Fruit fly (Drosophila melanogaster) whole organism, embryonic: ENCODE data around the gene CG10317.

Experiments
- Atf3 ChIP-seq: fragments of 200-800 bp; sonication (Bioruptor generic); optimal IDR thresholded peaks from 3 replicates; lab custom pipeline; 2016; ENCODE audit warnings: missing biosample characterization, missing genetic modification characterization
- Awh ChIP-seq: fragments of 200-800 bp; sonication (Bioruptor generic); IDR thresholded peaks from 2 replicates; pipeline ENCODE4, ENCODE4 v1.3.6; 2022; ENCODE audit warnings: missing biosample characterization, missing genetic modification characterization
- CG10431 ChIP-seq: fragments of 200-800 bp; sonication (Bioruptor generic); optimal IDR thresholded peaks from 3 replicates; lab custom pipeline; 2018; ENCODE audit warnings: missing biosample characterization, mild to moderate bottlenecking, missing genetic modification characterization
- CG10654 ChIP-seq: fragments of 200-800 bp; sonication (Bioruptor generic); optimal IDR thresholded peaks from 2 replicates; lab custom pipeline; 2016; ENCODE audit warnings: missing biosample characterization, missing genetic modification characterization
- CG13287 ChIP-seq: fragments of 200-800 bp; sonication (Bioruptor generic); IDR thresholded peaks from 2 replicates; pipeline ENCODE4 v1.3.6; 2022; ENCODE audit warnings: missing biosample characterization, missing genetic modification characterization; ENCODE audit not compliant: partially characterized antibody
- CG14050 ChIP-seq: fragments of 200-800 bp; sonication (Bioruptor generic); IDR thresholded peaks from 3 replicates; pipeline ENCODE4 v1.3.6; 2022; ENCODE audit warnings: missing biosample characterization, missing genetic modification characterization
- CG14441 ChIP-seq: fragments of 200-800 bp; sonication (Bioruptor generic); IDR thresholded peaks from 2 replicates; pipeline ENCODE4 v1.3.6; 2022; ENCODE audit warnings: missing biosample characterization, missing genetic modification characterization
- CG15479 ChIP-seq: fragments of 200-800 bp; sonication (Bioruptor generic); optimal IDR thresholded peaks from 3 replicates; lab custom pipeline; 2019; ENCODE audit warnings: missing biosample characterization, mild to moderate bottlenecking, missing genetic modification characterization, moderate library complexity
- CG17361 ChIP-seq: fragments of 200-800 bp; sonication (Bioruptor generic); IDR thresholded peaks from 3 replicates; pipeline ENCODE4 v1.3.6; 2022; ENCODE audit warnings: missing biosample characterization, missing genetic modification characterization
- CG17829 ChIP-seq: fragments of 200-800 bp; optimal IDR thresholded peaks from 2 replicates; lab custom pipeline; 2019; ENCODE audit warnings: missing biosample characterization, mild to moderate bottlenecking, missing genetic modification characterization, moderate library complexity
- CG2116 ChIP-seq: fragments of 200-800 bp; sonication (Bioruptor generic); optimal IDR thresholded peaks from 3 replicates; lab custom pipeline; 2018; ENCODE audit warnings: missing biosample characterization, mild to moderate bottlenecking, missing genetic modification characterization
- CG2120 ChIP-seq: fragments of 200-800 bp; sonication (Bioruptor generic); optimal IDR thresholded peaks from 3 replicates; lab custom pipeline; 2016; ENCODE audit warnings: missing biosample characterization, missing genetic modification characterization
- CG2712 ChIP-seq: fragments of 200-800 bp; optimal IDR thresholded peaks from 3 replicates; lab custom pipeline; 2019; ENCODE audit warnings: missing biosample characterization, mild to moderate bottlenecking, missing genetic modification characterization, moderate library complexity
- CG4282 ChIP-seq: fragments of 200-800 bp; sonication (Bioruptor generic); optimal IDR thresholded peaks from 2 replicates; lab custom pipeline; 2016; ENCODE audit warnings: missing biosample characterization, missing genetic modification characterization
- CG4424 ChIP-seq: fragments of 200-800 bp; sonication (Bioruptor generic); optimal IDR thresholded peaks from 3 replicates; lab custom pipeline; 2016; ENCODE audit warnings: missing biosample characterization, missing genetic modification characterization
- CG4730 ChIP-seq: fragments of 200-800 bp; sonication (Bioruptor generic); IDR thresholded peaks from 2 replicates; pipeline ENCODE4 v1.3.6; 2022; ENCODE audit warnings: missing biosample characterization, missing genetic modification characterization
- CG7987 ChIP-seq: fragments of 200-800 bp; sonication (Bioruptor generic); optimal IDR thresholded peaks from 2 replicates; lab custom pipeline; 2018; ENCODE audit warnings: missing biosample characterization, mild to moderate bottlenecking, missing genetic modification characterization, moderate library complexity
- Dip2 ChIP-seq: fragments of 200-800 bp; sonication (Bioruptor generic); IDR thresholded peaks from 2 replicates; pipeline ENCODE4 v1.3.6; 2022; ENCODE audit warnings: missing biosample characterization, missing genetic modification characterization
- Dp ChIP-seq: fragments of 200-800 bp; sonication (Bioruptor generic); optimal IDR thresholded peaks from 2 replicates; lab custom pipeline; 2018; ENCODE audit warnings: missing biosample characterization, mild to moderate bottlenecking, missing genetic modification characterization, moderate library complexity
- E2f2 ChIP-seq: fragments of 200-800 bp; sonication (Bioruptor generic); IDR thresholded peaks from 2 replicates; pipeline ENCODE4 v1.3.6; 2022; ENCODE audit warnings: missing biosample characterization, missing genetic modification characterization
- ERR ChIP-seq: fragments of 200-800 bp; sonication (Bioruptor generic); optimal IDR thresholded peaks from 2 replicates; lab custom pipeline; 2016; ENCODE audit warnings: missing biosample characterization, missing genetic modification characterization
- Hand ChIP-seq: fragments of 200-800 bp; sonication (Bioruptor generic); optimal IDR thresholded peaks from 2 replicates; lab custom pipeline; 2017; ENCODE audit warnings: mild to moderate bottlenecking, missing biosample characterization, missing genetic modification reagents, missing genetic modification characterization
- Hr51 ChIP-seq, 2 experiments: fragments of 200-800 bp; sonication (Bioruptor generic); optimal IDR thresholded peaks; 2 replicates in 1 of 2; 3 replicates in 1 of 2; lab custom pipeline; 2016 to 2018; ENCODE audit warnings: missing biosample characterization in 2 of 2, missing genetic modification characterization in 2 of 2, mild to moderate bottlenecking in 1 of 2, moderate library complexity in 1 of 2
- Lhr ChIP-seq: fragments of 200-800 bp; sonication (Bioruptor generic); optimal IDR thresholded peaks from 3 replicates; lab custom pipeline; 2017; ENCODE audit warnings: mild to moderate bottlenecking, missing biosample characterization, missing genetic modification reagents, missing genetic modification characterization
- MTF-1 ChIP-seq: fragments of 200-800 bp; sonication (Bioruptor generic); optimal IDR thresholded peaks from 2 replicates; lab custom pipeline; 2018; ENCODE audit warnings: missing biosample characterization, mild to moderate bottlenecking, missing genetic modification characterization, borderline replicate concordance
- Meics ChIP-seq: fragments of 200-800 bp; sonication (Bioruptor generic); optimal IDR thresholded peaks from 2 replicates; lab custom pipeline; 2017; ENCODE audit warnings: missing biosample characterization, mild to moderate bottlenecking, missing genetic modification characterization
- TFAM ChIP-seq: fragments of 200-800 bp; sonication (Bioruptor generic); optimal IDR thresholded peaks from 2 replicates; lab custom pipeline; 2017; ENCODE audit warnings: missing biosample characterization, missing genetic modification characterization, inconsistent platforms
- abd-A ChIP-seq: fragments of 200-800 bp; sonication (Bioruptor generic); optimal IDR thresholded peaks from 3 replicates; lab custom pipeline; 2019; ENCODE audit warnings: missing biosample characterization, mild to moderate bottlenecking, missing genetic modification characterization, moderate library complexity
- amos ChIP-seq: fragments of 200-800 bp; sonication (Bioruptor generic); IDR thresholded peaks from 2 replicates; pipeline ENCODE4 v1.3.6; 2022; ENCODE audit warnings: missing biosample characterization, missing genetic modification characterization; ENCODE audit not compliant: partially characterized antibody
- bsh ChIP-seq, 2 experiments: fragments of 200-800 bp; sonication (Bioruptor generic); optimal IDR thresholded peaks; 2 replicates each; lab custom pipeline; 2017 to 2018; ENCODE audit warnings: mild to moderate bottlenecking in 2 of 2, missing biosample characterization in 2 of 2, missing genetic modification characterization in 2 of 2, moderate library complexity in 1 of 2
- corto ChIP-seq: fragments of 200-800 bp; sonication (Bioruptor generic); optimal IDR thresholded peaks from 2 replicates; lab custom pipeline; 2016; ENCODE audit warnings: missing biosample characterization, mild to moderate bottlenecking, missing genetic modification characterization, moderate library complexity
- da ChIP-seq: fragments of 200-800 bp; sonication (Bioruptor generic); optimal IDR thresholded peaks from 2 replicates; lab custom pipeline; 2016; ENCODE audit warnings: missing biosample characterization, missing genetic modification characterization
- eyg ChIP-seq: fragments of 200-800 bp; sonication (Bioruptor generic); optimal IDR thresholded peaks from 3 replicates; lab custom pipeline; 2016; ENCODE audit warnings: missing biosample characterization, missing genetic modification characterization
- jing ChIP-seq: fragments of 200-800 bp; sonication (Bioruptor generic); optimal IDR thresholded peaks from 2 replicates; lab custom pipeline; 2018; ENCODE audit warnings: missing biosample characterization, mild to moderate bottlenecking, missing genetic modification characterization
- lola ChIP-seq, 3 experiments: fragments of >200 bp in 2 of 3; fragments of 200-800 bp in 1 of 3; sonication (Bioruptor generic) in 1 of 3; optimal IDR thresholded peaks; 2 replicates each; lab custom pipeline; 2017 to 2019; ENCODE audit warnings: missing biosample characterization in 3 of 3, missing genetic modification characterization in 3 of 3, mild to moderate bottlenecking in 1 of 3, moderate library complexity in 1 of 3
- mirr ChIP-seq: fragments of 200-800 bp; sonication (Bioruptor generic); optimal IDR thresholded peaks from 3 replicates; lab custom pipeline; 2018; ENCODE audit warnings: missing biosample characterization, mild to moderate bottlenecking, missing genetic modification characterization
- pb ChIP-seq: fragments of 200-800 bp; sonication (Bioruptor generic); optimal IDR thresholded peaks from 3 replicates; lab custom pipeline; 2016; ENCODE audit warnings: missing biosample characterization, missing genetic modification characterization
- pho ChIP-seq: fragments of 200-800 bp; sonication (Bioruptor generic); optimal IDR thresholded peaks from 2 replicates; lab custom pipeline; 2016; ENCODE audit warnings: missing biosample characterization, missing genetic modification characterization
- repo ChIP-seq: fragments of 200-800 bp; sonication (Bioruptor generic); optimal IDR thresholded peaks from 2 replicates; lab custom pipeline; 2016; ENCODE audit warnings: missing biosample characterization, missing genetic modification characterization
- sisA ChIP-seq: fragments of 200-800 bp; sonication (Bioruptor generic); IDR thresholded peaks from 2 replicates; pipeline ENCODE4 v1.3.6; 2022; ENCODE audit warnings: missing biosample characterization, missing genetic modification characterization
- stwl ChIP-seq: fragments of 200-800 bp; sonication (Bioruptor generic); optimal IDR thresholded peaks from 3 replicates; lab custom pipeline; 2018; ENCODE audit warnings: missing biosample characterization, mild to moderate bottlenecking, missing genetic modification characterization, moderate library complexity
- tgo ChIP-seq: fragments of 200-800 bp; sonication (Bioruptor generic); IDR thresholded peaks from 3 replicates; pipeline ENCODE4 v1.3.6; 2022; ENCODE audit warnings: missing biosample characterization, missing genetic modification characterization
- vnd ChIP-seq: fragments of 200-800 bp; sonication (Bioruptor generic); IDR thresholded peaks from 3 replicates; pipeline ENCODE4 v1.3.6; 2022; ENCODE audit warnings: missing biosample characterization, missing genetic modification characterization; ENCODE audit not compliant: partially characterized antibody
- yki ChIP-seq: fragments of >200 bp; optimal IDR thresholded peaks from 3 replicates; lab custom pipeline; 2018

Gene CG10317

dm6 chr3R:16351044-16351443 is 19.3 kb downstream of the CG10317 start (continued):
- TF ChIP-seq CG4730 (GFP tag; lab: Robert Waterston, UW), result no peak
- TF ChIP-seq Awh (GFP tag; lab: Robert Waterston, UW), result no peak
- TF ChIP-seq repo (GFP tag; lab: Kevin White, UChicago), result no peak
- no peak for TF ChIP-seq CG15479 (GFP tag; lab: Kevin White, UChicago)
- no peak for TF ChIP-seq CG2116 (GFP tag; lab: Kevin White, UChicago)
- peak; percentile 10 for TF ChIP-seq Dp (GFP tag; lab: Kevin White, UChicago)
- no peak for TF ChIP-seq bsh (GFP tag; optimal IDR thresholded peaks at IDR 0.05; lab: Kevin White, UChicago)
- no peak for TF ChIP-seq MTF-1 (GFP tag; lab: Kevin White, UChicago)
- peak; percentile 11 for TF ChIP-seq CG7987 (GFP tag; lab: Kevin White, UChicago)
- no peak for TF ChIP-seq CG17361 (GFP tag; lab: Robert Waterston, UW)
- peak; percentile 16; the same call in 1 of the 2 replicates for TF ChIP-seq E2f2
- TF ChIP-seq lola (GFP tag; optimal IDR thresholded peaks at IDR 0.05; lab: Kevin White, UChicago), result no peak
- no peak for TF ChIP-seq CG4282 (GFP tag; lab: Kevin White, UChicago)
- TF ChIP-seq pb (GFP tag; lab: Kevin White, UChicago), result no peak
- TF ChIP-seq Meics (GFP tag; lab: Kevin White, UChicago), result no peak
- no peak for TF ChIP-seq CG14441 (GFP tag; lab: Robert Waterston, UW)
- no peak for TF ChIP-seq eyg (GFP tag; lab: Kevin White, UChicago)
- TF ChIP-seq jing (GFP tag; lab: Kevin White, UChicago), result no peak
- TF ChIP-seq ERR (GFP tag; lab: Kevin White, UChicago), result no peak
- TF ChIP-seq vnd, result no peak
- TF ChIP-seq Lhr (GFP tag; lab: Kevin White, UChicago), result peak; percentile 24
- no peak for TF ChIP-seq Hr51 (GFP tag; optimal IDR thresholded peaks at IDR 0.05; lab: Kevin White, UChicago)
- peak; percentile 37 for TF ChIP-seq stwl (tag; lab: Kevin White, UChicago)
- TF ChIP-seq Atf3 (GFP tag; lab: Kevin White, UChicago), result no peak
- TF ChIP-seq Dip2 (GFP tag; lab: Robert Waterston, UW), result no peak
- peak; percentile 70 for TF ChIP-seq amos (GFP tag; lab: Robert Waterston, UW)
- no peak for TF ChIP-seq CG10431
- no peak for TF ChIP-seq da (GFP tag; lab: Kevin White, UChicago)
- TF ChIP-seq Hand (GFP tag; lab: Kevin White, UChicago), result no peak
- TF ChIP-seq mirr (GFP tag; lab: Kevin White, UChicago), result no peak
- TF ChIP-seq TFAM (GFP tag; lab: Kevin White, UChicago), result no peak
- no peak for TF ChIP-seq CG4424
- peak; percentile 9 for TF ChIP-seq CG2120 (GFP tag; lab: Kevin White, UChicago)
- no peak for TF ChIP-seq yki
- peak; percentile 9 for TF ChIP-seq CG17829 (tag; lab: Kevin White, UChicago)
- no peak for TF ChIP-seq abd-A (tag; lab: Kevin White, UChicago)
- TF ChIP-seq CG10654 (GFP tag; lab: Kevin White, UChicago), result no peak
- no peak for TF ChIP-seq CG14050 (GFP tag; lab: Robert Waterston, UW)
- TF ChIP-seq corto (GFP tag; lab: Kevin White, UChicago), result no peak
- no peak for TF ChIP-seq sisA (GFP tag; lab: Robert Waterston, UW)
- TF ChIP-seq CG13287, result peak; percentile 19; the same call in 1 of the 2 replicates
- no peak for TF ChIP-seq pho (GFP tag; lab: Kevin White, UChicago)
- peak; percentile 22 for TF ChIP-seq CG2712
- TF ChIP-seq tgo (GFP tag; lab: Robert Waterston, UW), result no peak
